Worm (Caenorhabditis elegans): ENCODE results near the gene B0353.1.

The B0353.1 gene

DNA sequence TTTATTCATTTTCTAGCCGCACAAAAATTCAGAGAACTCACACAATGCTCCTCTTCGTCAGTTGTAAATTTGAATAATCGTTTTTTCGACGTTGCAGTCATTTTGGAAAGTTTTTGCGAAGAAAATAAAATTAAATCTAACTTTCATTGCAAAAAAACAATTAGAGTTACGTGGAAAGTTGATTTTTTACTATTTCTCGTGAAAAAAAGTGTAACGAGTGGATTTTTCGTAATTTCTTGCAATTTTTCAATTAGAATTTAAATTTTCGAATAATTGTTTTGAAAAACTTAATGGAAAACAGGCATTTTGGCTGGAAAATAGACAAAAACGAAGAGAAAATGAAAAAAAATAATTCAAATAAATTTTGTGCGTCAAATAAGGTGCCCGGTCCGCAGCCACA is 42.9 kb downstream of the B0353.1 start, which contains the start of gene Y55B1AR.2:
Y55B1AR.2 (minus strand) TSS at position 101 of the 400 bp plus-strand sequence.
- no peak for TF ChIP-seq nhr-11 (tag; optimal IDR thresholded peaks at IDR 0.05)
- TF ChIP-seq nhr-237 (tag; optimal IDR thresholded peaks at IDR 0.05) = no peak
- no peak for TF ChIP-seq sea-2 (GFP tag; optimal IDR thresholded peaks at IDR 0.05)
- TF ChIP-seq egl-5 (tag; optimal IDR thresholded peaks at IDR 0.05) = no peak
- no peak for TF ChIP-seq nhr-25 (tag; optimal IDR thresholded peaks at IDR 0.05)
- no peak for TF ChIP-seq ceh-9 (tag; optimal IDR thresholded peaks at IDR 0.05)
- no peak for TF ChIP-seq elt-3 (tag; optimal IDR thresholded peaks at IDR 0.05)
- no peak for TF ChIP-seq jun-1 (tag; optimal IDR thresholded peaks at IDR 0.05)
- TF ChIP-seq nhr-76 (tag; optimal IDR thresholded peaks at IDR 0.05) = no peak
- no peak for TF ChIP-seq skn-1 (tag; optimal IDR thresholded peaks at IDR 0.05)
- no peak for TF ChIP-seq snpc-4 (tag; optimal IDR thresholded peaks at IDR 0.05)
- no peak for TF ChIP-seq unc-62 (GFP tag; optimal IDR thresholded peaks at IDR 0.05)
- no peak for TF ChIP-seq nfya-1 (tag; optimal IDR thresholded peaks at IDR 0.05; ENCODE audit: insufficient read depth)
- TF ChIP-seq ceh-28 (tag; optimal IDR thresholded peaks at IDR 0.05) = no peak
- TF ChIP-seq elt-1 (tag; optimal IDR thresholded peaks at IDR 0.05) = no peak
- TF ChIP-seq nhr-67 (tag; optimal IDR thresholded peaks at IDR 0.05) = no peak
- no peak for TF ChIP-seq egl-27 (tag; optimal IDR thresholded peaks at IDR 0.05)

DNA sequence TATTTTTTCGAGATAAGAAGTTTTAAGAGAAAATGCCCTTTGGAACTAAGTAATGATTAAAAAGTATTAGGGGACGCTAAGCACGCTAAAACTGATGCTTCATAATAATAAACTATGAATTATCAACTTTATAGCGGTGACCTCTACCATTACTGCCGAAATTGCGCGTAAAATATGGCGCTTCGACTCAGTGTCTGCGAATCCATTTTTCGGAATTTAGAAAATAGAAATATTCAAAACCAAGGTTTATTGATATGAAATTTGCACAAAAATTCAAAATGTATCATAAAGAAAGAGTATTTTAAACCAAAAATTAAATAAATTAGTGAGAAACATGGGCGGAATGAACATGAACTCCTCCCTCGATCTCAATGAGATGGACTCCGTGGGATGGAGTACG is 43.5 kb downstream of the B0353.1 start:
- TF ChIP-seq nhr-12 (tag; optimal IDR thresholded peaks at IDR 0.05) = no peak
- TF ChIP-seq elt-2 (tag; optimal IDR thresholded peaks at IDR 0.05) = peak; percentile 46
- TF ChIP-seq eor-1 (tag; optimal IDR thresholded peaks at IDR 0.05) = no peak
- peak; percentile 14 for TF ChIP-seq jun-1 (tag; optimal IDR thresholded peaks at IDR 0.05)
- peak; percentile 12 for TF ChIP-seq pqm-1 (tag; optimal IDR thresholded peaks at IDR 0.05)
- TF ChIP-seq nhr-28 (tag; optimal IDR thresholded peaks at IDR 0.05) = no peak

DNA sequence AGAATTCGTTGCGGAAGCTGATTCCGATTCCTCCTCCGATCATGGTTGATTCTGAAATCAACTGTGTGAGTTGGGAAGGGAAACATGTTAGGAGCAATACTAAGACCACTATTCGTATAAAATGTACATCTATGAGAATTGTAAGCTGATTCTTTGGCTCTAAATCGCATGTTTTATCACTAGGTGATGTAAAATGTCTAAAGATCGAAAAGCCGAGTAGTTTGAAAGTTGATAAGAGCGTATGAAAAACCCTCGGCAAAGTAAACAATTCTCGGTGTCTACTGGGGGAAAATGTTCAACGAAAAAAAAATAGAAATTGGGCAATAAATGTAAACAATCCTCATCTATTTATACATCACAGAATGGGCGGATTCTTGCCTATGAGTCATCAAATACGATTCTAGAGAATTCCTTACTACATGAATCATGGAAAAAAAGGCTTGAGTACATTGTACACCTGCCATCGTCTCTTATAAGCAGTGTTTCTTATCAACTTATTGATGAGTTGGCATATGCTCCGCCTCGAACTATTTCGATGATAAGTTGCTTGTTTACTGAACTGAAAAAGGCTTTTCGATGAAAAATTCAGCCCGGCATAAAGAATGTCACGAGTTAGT is 44.7 kb downstream of the B0353.1 start, which contains the start of gene lec-6:
lec-6 (minus strand) TSS at position 51 of the 617 bp plus-strand sequence.
- TF ChIP-seq mml-1 (tag; optimal IDR thresholded peaks at IDR 0.05) = no peak
- TF ChIP-seq skn-1 (tag; optimal IDR thresholded peaks at IDR 0.05) = peak; percentile 56
- peak; percentile 99 for TF ChIP-seq elt-2 (tag; optimal IDR thresholded peaks at IDR 0.05)
- peak; percentile 48 for TF ChIP-seq nhr-77 (tag; optimal IDR thresholded peaks at IDR 0.05)
- TF ChIP-seq pha-4 (tag; optimal IDR thresholded peaks at IDR 0.05) = peak; percentile 97
- no peak for TF ChIP-seq snpc-4 (tag; optimal IDR thresholded peaks at IDR 0.05)
- peak; percentile 97 for TF ChIP-seq pqm-1 (tag; optimal IDR thresholded peaks at IDR 0.05)
- peak; percentile 90 for TF ChIP-seq jun-1 (tag; optimal IDR thresholded peaks at IDR 0.05)
- peak; percentile 10 for TF ChIP-seq ama-1 (optimal IDR thresholded peaks at IDR 0.05)
- peak; percentile 85 for TF ChIP-seq fos-1 (tag; optimal IDR thresholded peaks at IDR 0.05)

DNA sequence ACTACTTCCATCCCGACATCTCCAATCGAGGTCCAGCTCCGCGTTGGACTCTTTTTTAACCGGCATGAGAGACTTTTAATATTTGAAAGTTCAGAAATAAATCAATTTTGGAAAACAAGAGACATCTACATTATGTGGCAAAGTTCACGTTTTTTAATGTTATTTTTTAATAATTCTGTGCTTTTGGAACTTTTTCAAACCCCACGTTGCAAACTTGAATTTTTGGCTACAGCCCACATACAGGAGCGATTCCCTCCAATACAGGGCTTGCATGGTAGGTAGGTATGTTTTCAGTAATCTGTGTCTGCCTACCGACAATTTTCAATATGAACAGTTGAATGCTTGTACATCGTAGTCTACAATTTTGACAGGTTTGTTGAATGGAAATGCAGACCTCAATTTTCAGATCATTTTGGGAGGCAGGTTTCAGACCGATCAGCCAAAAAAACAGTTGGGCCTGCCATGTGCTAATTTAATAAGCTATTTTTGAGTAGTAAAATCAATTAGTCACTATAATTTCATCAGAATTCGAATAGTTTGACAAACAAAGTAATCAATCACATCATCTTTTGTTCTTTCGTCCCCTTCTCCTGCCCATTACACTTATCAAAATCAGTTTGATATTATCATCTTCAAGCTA is 49.8 kb downstream of the B0353.1 start, which contains the start of the genes Y55B1AR.4 and ttr-7:
Y55B1AR.4 (minus strand) TSS at position 101 of the 640 bp plus-strand sequence.
ttr-7 (plus strand) TSS at position 590 of the 640 bp plus-strand sequence.
- TF ChIP-seq daf-12 (tag; optimal IDR thresholded peaks at IDR 0.05) (no peak), tbx-2 (tag; optimal IDR thresholded peaks at IDR 0.05) (no peak), nhr-23 (tag; optimal IDR thresholded peaks at IDR 0.05) (no peak), zag-1 (tag; optimal IDR thresholded peaks at IDR 0.05) (no peak), elt-3 (tag; optimal IDR thresholded peaks at IDR 0.05) (no peak)

DNA sequence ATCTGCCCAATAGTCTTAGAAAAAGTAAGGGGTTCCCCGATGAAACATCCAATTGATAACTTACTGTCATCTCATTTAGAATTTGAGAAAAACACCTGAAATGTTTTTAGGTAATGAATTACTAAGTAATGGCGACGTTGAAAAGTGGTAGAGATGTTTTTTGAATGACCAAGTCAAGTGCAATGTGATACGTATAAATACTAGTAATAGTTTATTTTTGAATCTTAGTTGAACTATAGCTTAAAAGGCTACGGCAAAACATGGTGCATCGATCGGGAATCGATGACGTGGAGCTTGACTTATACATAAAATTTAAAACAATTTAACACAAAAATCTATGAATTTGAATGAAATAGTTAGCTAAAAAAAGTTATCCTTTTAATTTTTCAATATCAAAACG is 53.8 kb downstream of the B0353.1 start, which contains the start of gene best-17:
best-17 (minus strand) TSS at position 101 of the 400 bp plus-strand sequence.
- TF ChIP-seq aly-2 (tag; optimal IDR thresholded peaks at IDR 0.05) = no peak
- TF ChIP-seq nhr-23 (tag; optimal IDR thresholded peaks at IDR 0.05) = no peak
- no peak for TF ChIP-seq snpc-4 (tag; optimal IDR thresholded peaks at IDR 0.05)
- TF ChIP-seq lin-39 (tag; optimal IDR thresholded peaks at IDR 0.05) = no peak
- no peak for TF ChIP-seq ceh-16 (tag; optimal IDR thresholded peaks at IDR 0.05)
- no peak for TF ChIP-seq nhr-12 (tag; optimal IDR thresholded peaks at IDR 0.05)
- no peak for TF ChIP-seq skn-1 (tag; optimal IDR thresholded peaks at IDR 0.05)
- no peak for TF ChIP-seq sea-2 (GFP tag; optimal IDR thresholded peaks at IDR 0.05)
- no peak for TF ChIP-seq elt-1 (tag; optimal IDR thresholded peaks at IDR 0.05)
- TF ChIP-seq ztf-11 (tag; optimal IDR thresholded peaks at IDR 0.05) = no peak
- no peak for TF ChIP-seq ztf-4 (tag; optimal IDR thresholded peaks at IDR 0.05)
- no peak for TF ChIP-seq jun-1 (tag; optimal IDR thresholded peaks at IDR 0.05)
- TF ChIP-seq pha-4 (tag; optimal IDR thresholded peaks at IDR 0.05) = no peak
- no peak for TF ChIP-seq nhr-237 (tag; optimal IDR thresholded peaks at IDR 0.05)
- TF ChIP-seq lin-15B (tag; optimal IDR thresholded peaks at IDR 0.05) = no peak
- no peak for TF ChIP-seq R02D3.7 (tag; optimal IDR thresholded peaks at IDR 0.05)
